Fruit fly (Drosophila melanogaster): ENCODE data around the gene CG7402.
"Not testable (repeated sequence)": the region's sequence is repeated elsewhere in the genome, so short reads cannot be mapped to it uniquely, and the experiment has no call there.

Gene CG7402

dm6 chr3L:17887393-17887792 lies at the start of gene CG7402:
Gene CG7402, plus strand, starts transcription at chr3L:17887705.
- no peak for TF ChIP-seq insv (optimal IDR thresholded peaks at IDR 0.05)
- TF ChIP-seq Sin3A (optimal IDR thresholded peaks at IDR 0.05), result no peak
- no peak for TF ChIP-seq psq (optimal IDR thresholded peaks at IDR 0.05)
- no peak for TF ChIP-seq h (optimal IDR thresholded peaks at IDR 0.05)
- no peak for TF ChIP-seq Myc (optimal IDR thresholded peaks at IDR 0.05)
- TF ChIP-seq ttk (optimal IDR thresholded peaks at IDR 0.05), result no peak

- no peak for TF ChIP-seq Sin3A (optimal IDR thresholded peaks at IDR 0.05)
- no peak for TF ChIP-seq insv (optimal IDR thresholded peaks at IDR 0.05)
- TF ChIP-seq Myc (optimal IDR thresholded peaks at IDR 0.05), result no peak
Measured at dm6 chr3L:17841085-17841606, 46.4 kb upstream of the CG7402 start, which contains the start of gene CG5577. Gene CG5577, minus strand, starts transcription at chr3L:17841427.

dm6 chr3L:17842892-17843703 lies 44.4 kb upstream of the CG7402 start, which contains the start of gene CG5567:
Gene CG5567, minus strand, starts transcription at chr3L:17843544.
- TF ChIP-seq insv (optimal IDR thresholded peaks at IDR 0.05) (no peak), h (optimal IDR thresholded peaks at IDR 0.05) (no peak), ttk (optimal IDR thresholded peaks at IDR 0.05) (no peak), Sin3A (optimal IDR thresholded peaks at IDR 0.05) (no peak), psq (optimal IDR thresholded peaks at IDR 0.05) (no peak)

- TF ChIP-seq psq (optimal IDR thresholded peaks at IDR 0.05) (no peak), h (optimal IDR thresholded peaks at IDR 0.05) (no peak), Sin3A (optimal IDR thresholded peaks at IDR 0.05) (no peak), ttk (optimal IDR thresholded peaks at IDR 0.05) (no peak), insv (optimal IDR thresholded peaks at IDR 0.05) (no peak), Myc (optimal IDR thresholded peaks at IDR 0.05) (no peak)
Measured at dm6 chr3L:17846169-17846981, 41.1 kb upstream of the CG7402 start, which contains the start of the genes MED19 and CG7430. Gene MED19, minus strand, starts transcription at chr3L:17846501. Gene CG7430, plus strand, starts transcription at chr3L:17846916.

dm6 chr3L:17846982-17847355 lies 40.5 kb upstream of the CG7402 start:
- TF ChIP-seq Sin3A (optimal IDR thresholded peaks at IDR 0.05), result no peak
- no peak for TF ChIP-seq insv (optimal IDR thresholded peaks at IDR 0.05)
- TF ChIP-seq Myc (optimal IDR thresholded peaks at IDR 0.05), result no peak
- TF ChIP-seq psq (optimal IDR thresholded peaks at IDR 0.05), result no peak
- TF ChIP-seq ttk (optimal IDR thresholded peaks at IDR 0.05), result no peak
- TF ChIP-seq h (optimal IDR thresholded peaks at IDR 0.05), result no peak

dm6 chr3L:17849517-17849916 lies 38.0 kb upstream of the CG7402 start, which contains the start of gene TrpRS-m:
Gene TrpRS-m, plus strand, starts transcription at chr3L:17849727.
- TF ChIP-seq psq (optimal IDR thresholded peaks at IDR 0.05) (no peak), ttk (optimal IDR thresholded peaks at IDR 0.05) (no peak), Sin3A (optimal IDR thresholded peaks at IDR 0.05) (no peak), insv (optimal IDR thresholded peaks at IDR 0.05) (no peak), Myc (optimal IDR thresholded peaks at IDR 0.05) (no peak), h (optimal IDR thresholded peaks at IDR 0.05) (no peak)

dm6 chr3L:17856655-17857479 lies 30.6 kb upstream of the CG7402 start, which contains the start of gene CG5535:
Gene CG5535, minus strand, starts transcription at chr3L:17856794.
- TF ChIP-seq ttk (optimal IDR thresholded peaks at IDR 0.05) (no peak), Myc (optimal IDR thresholded peaks at IDR 0.05) (no peak), insv (optimal IDR thresholded peaks at IDR 0.05) (no peak), psq (optimal IDR thresholded peaks at IDR 0.05) (no peak), h (optimal IDR thresholded peaks at IDR 0.05) (no peak), Sin3A (optimal IDR thresholded peaks at IDR 0.05) (no peak)

dm6 chr3L:17858174-17858573 lies 29.3 kb upstream of the CG7402 start, which contains the start of gene CG34002:
Gene CG34002, plus strand, starts transcription at chr3L:17858474.
- not testable (repeated sequence) for TF ChIP-seq Sin3A, Myc, ttk (optimal IDR thresholded peaks at IDR 0.05)

dm6 chr3L:17878781-17879360 lies 8.6 kb upstream of the CG7402 start, which contains the start of gene CG7408:
Gene CG7408, plus strand, starts transcription at chr3L:17879096.
- TF ChIP-seq h (optimal IDR thresholded peaks at IDR 0.05) (no peak), Sin3A (optimal IDR thresholded peaks at IDR 0.05) (no peak), psq (optimal IDR thresholded peaks at IDR 0.05) (no peak), Myc (optimal IDR thresholded peaks at IDR 0.05) (no peak), insv (optimal IDR thresholded peaks at IDR 0.05) (no peak), ttk (optimal IDR thresholded peaks at IDR 0.05) (no peak)

- TF ChIP-seq Myc (optimal IDR thresholded peaks at IDR 0.05) (no peak), h (optimal IDR thresholded peaks at IDR 0.05) (no peak), psq (optimal IDR thresholded peaks at IDR 0.05) (no peak), ttk (optimal IDR thresholded peaks at IDR 0.05) (no peak), insv (optimal IDR thresholded peaks at IDR 0.05) (no peak), Sin3A (optimal IDR thresholded peaks at IDR 0.05) (no peak)
Measured at dm6 chr3L:17884276-17884675, 3.2 kb upstream of the CG7402 start, which contains the start of gene CG5506. Gene CG5506, minus strand, starts transcription at chr3L:17884376.

dm6 chr3L:17886545-17886944 lies 960 bp upstream of the CG7402 start, which contains the start of gene CG16775:
Gene CG16775, minus strand, starts transcription at chr3L:17886645.
- no peak for TF ChIP-seq Myc (optimal IDR thresholded peaks at IDR 0.05)
- TF ChIP-seq Sin3A (optimal IDR thresholded peaks at IDR 0.05), result no peak
- TF ChIP-seq ttk (optimal IDR thresholded peaks at IDR 0.05), result no peak
- no peak for TF ChIP-seq psq (optimal IDR thresholded peaks at IDR 0.05)
- TF ChIP-seq h (optimal IDR thresholded peaks at IDR 0.05), result no peak

Data from Kc167 (cell line).